Worm (Caenorhabditis elegans) whole organism, L4 larva: ENCODE data around the gene epn-1.

Source experiments
- daf-12 ChIP-seq: fragments of 150-350 bp; optimal IDR thresholded peaks from 2 replicates; lab custom pipeline; 2014; ENCODE audit warnings: missing biosample characterization, missing genetic modification reagents, missing genetic modification characterization
- nhr-237 ChIP-seq: sonication (generic microtip); optimal IDR thresholded peaks from 2 replicates; lab custom pipeline; 2017; ENCODE audit warnings: missing biosample characterization, missing genetic modification characterization

- no peak for TF ChIP-seq nhr-237 (tag; lab: Kevin White, UChicago)
- no peak for TF ChIP-seq daf-12
Observed at ce11 chrX:14775222-14775621, 43.1 kb downstream of the epn-1 start.
